Worm (Caenorhabditis elegans): Measurements from ENCODE around the gene C40H1.3.

The C40H1.3 gene

ce11 chrIII:9331084-9331564 lies 2.0 kb upstream of the C40H1.3 start, which contains the start of gene ufc-1 (continued):
- no peak for TF ChIP-seq nhr-41 (GFP tag; IDR thresholded peaks at IDR 0.05)
- TF ChIP-seq lin-39 (tag; optimal IDR thresholded peaks at IDR 0.05) = no peak
- TF ChIP-seq Y105C5A.15 (GFP tag; IDR thresholded peaks at IDR 0.05) = no peak
- TF ChIP-seq lsy-2 (tag; optimal IDR thresholded peaks at IDR 0.05) = peak in 1 of 2 experiments; percentile 68
- TF ChIP-seq nhr-76 (tag; optimal IDR thresholded peaks at IDR 0.05) = no peak

- no peak for TF ChIP-seq fkh-10 (GFP tag; optimal IDR thresholded peaks at IDR 0.05)
- no peak for TF ChIP-seq dmd-8 (GFP tag; IDR thresholded peaks at IDR 0.05)
- TF ChIP-seq T20F7.1 (GFP tag; optimal IDR thresholded peaks at IDR 0.05) = no peak
- no peak for TF ChIP-seq ceh-32 (tag; optimal IDR thresholded peaks at IDR 0.05; ENCODE audit: poor library complexity)
- TF ChIP-seq daf-16 (GFP tag; optimal IDR thresholded peaks at IDR 0.05) = peak in 1 of 2 experiments; percentile 62
- no peak for TF ChIP-seq daf-16 (tag; optimal IDR thresholded peaks at IDR 0.05)
- TF ChIP-seq hlh-30 (tag; optimal IDR thresholded peaks at IDR 0.05; ENCODE audit: insufficient read depth) = no peak
- TF ChIP-seq lin-15B (tag; optimal IDR thresholded peaks at IDR 0.05) = no peak
- no peak for TF ChIP-seq nhr-11 (tag; optimal IDR thresholded peaks at IDR 0.05)
- TF ChIP-seq zip-11 (GFP tag; IDR thresholded peaks at IDR 0.05) = no peak
- no peak for TF ChIP-seq D1046.2 (GFP tag; IDR thresholded peaks at IDR 0.05)
- TF ChIP-seq ceh-82 (tag; optimal IDR thresholded peaks at IDR 0.05) = no peak
- no peak for TF ChIP-seq spr-3 (GFP tag; optimal IDR thresholded peaks at IDR 0.05)
- TF ChIP-seq aha-1 (tag) = peak; percentile 91
- no peak for TF ChIP-seq saeg-2 (GFP tag; IDR thresholded peaks at IDR 0.05)
- no peak for TF ChIP-seq zip-2 (tag; optimal IDR thresholded peaks at IDR 0.05)
These were observed 712 bp upstream of the C40H1.3 start, which contains the start of gene ttr-5 for ce11 chrIII:9329790-9330366. ttr-5 (plus strand) TSS chrIII:9330316.

- TF ChIP-seq daf-12 (tag; optimal IDR thresholded peaks at IDR 0.05) (no peak), hlh-30 (tag; optimal IDR thresholded peaks at IDR 0.05; ENCODE audit: insufficient read depth) (peak; percentile 28), cey-2 (tag; optimal IDR thresholded peaks at IDR 0.05; ENCODE audit: borderline replicate concordance, insufficient read depth) (no peak), unc-62 (GFP tag; optimal IDR thresholded peaks at IDR 0.05 in 1 of 2) (peak in 1 of 2 experiments; percentile 3), unc-62 (tag; optimal IDR thresholded peaks at IDR 0.05) (no peak), hlh-11 (tag; optimal IDR thresholded peaks at IDR 0.05) (peak; percentile 16), nhr-48 (tag; optimal IDR thresholded peaks at IDR 0.05) (no peak), lin-29 (GFP tag; IDR thresholded peaks at IDR 0.05) (no peak), ztf-11 (tag; optimal IDR thresholded peaks at IDR 0.05) (no peak), pqm-1 (tag; optimal IDR thresholded peaks at IDR 0.05) (no peak), tag-97 (GFP tag; IDR thresholded peaks at IDR 0.05) (no peak), vab-7 (GFP tag; IDR thresholded peaks at IDR 0.05) (no peak), Y105C5A.15 (GFP tag; IDR thresholded peaks at IDR 0.05) (no peak), zfp-3 (GFP tag; conservative IDR thresholded peaks at IDR 0.05) (no peak), duxl-1 (tag; optimal IDR thresholded peaks at IDR 0.05; ENCODE audit: poor library complexity) (no peak), tra-1 (GFP tag; IDR thresholded peaks at IDR 0.05) (no peak), spr-3 (GFP tag; optimal IDR thresholded peaks at IDR 0.05) (no peak), F49E8.2 (tag; optimal IDR thresholded peaks at IDR 0.05; ENCODE audit: borderline replicate concordance) (no peak), daf-8 (GFP tag; IDR thresholded peaks at IDR 0.05) (no peak), zip-11 (GFP tag; IDR thresholded peaks at IDR 0.05) (no peak), nhr-11 (tag; optimal IDR thresholded peaks at IDR 0.05) (peak; percentile 51), nhr-41 (GFP tag; IDR thresholded peaks at IDR 0.05) (no peak), T20F7.1 (GFP tag; optimal IDR thresholded peaks at IDR 0.05) (no peak)
These were observed 434 bp downstream of the C40H1.3 start for ce11 chrIII:9328732-9329131.
